Worm (Caenorhabditis elegans): Measurements from ENCODE around the gene T01H3.5.

- TF ChIP-seq elt-1 (tag; optimal IDR thresholded peaks at IDR 0.05; ENCODE audit: borderline replicate concordance, insufficient read depth) (no peak), elt-3 (tag; optimal IDR thresholded peaks at IDR 0.05) (no peak), nhr-76 (tag; optimal IDR thresholded peaks at IDR 0.05) (no peak), snpc-4 (tag; optimal IDR thresholded peaks at IDR 0.05) (no peak), lin-13 (tag; optimal IDR thresholded peaks at IDR 0.05) (no peak), flh-1 (GFP tag; optimal IDR thresholded peaks at IDR 0.05) (no peak), nhr-2 (tag; optimal IDR thresholded peaks at IDR 0.05) (no peak), nhr-12 (tag; optimal IDR thresholded peaks at IDR 0.05) (no peak), M03D4.4 (tag; optimal IDR thresholded peaks at IDR 0.05) (no peak), unc-62 (GFP tag; optimal IDR thresholded peaks at IDR 0.05) (no peak), blmp-1 (tag; optimal IDR thresholded peaks at IDR 0.05) (no peak)
Observed at ce11 chrII:7832054-7832453, 47.4 kb upstream of the T01H3.5 start, which contains the start of gene T09A5.14.

Measured in whole organism, mixed stage, embryonic.